Fruit fly (Drosophila melanogaster): Measurements from ENCODE around the gene CG10194.

The CG10194 gene

dm6 chr2L:19457890-19458580 lies 31.9 kb downstream of the CG10194 start:
- TF ChIP-seq CTCF (optimal IDR thresholded peaks at IDR 0.05) (no peak), CG8478 (optimal IDR thresholded peaks at IDR 0.05) (no peak)

- no peak for TF ChIP-seq CG8478 (optimal IDR thresholded peaks at IDR 0.05)
- TF ChIP-seq CTCF (optimal IDR thresholded peaks at IDR 0.05) = no peak
These were observed 34.2 kb downstream of the CG10194 start for dm6 chr2L:19455723-19456122.

dm6 chr2L:19455209-19455608 lies 34.7 kb downstream of the CG10194 start:
- no peak for TF ChIP-seq CG8478 (optimal IDR thresholded peaks at IDR 0.05)
- TF ChIP-seq CTCF (optimal IDR thresholded peaks at IDR 0.05) = no peak

dm6 chr2L:19454070-19454751 lies 35.7 kb downstream of the CG10194 start, which contains the start of gene CG10026:
Gene CG10026, plus strand, starts transcription at chr2L:19454256.
- no peak for TF ChIP-seq CG8478 (optimal IDR thresholded peaks at IDR 0.05)
- no peak for TF ChIP-seq CTCF (optimal IDR thresholded peaks at IDR 0.05)

- TF ChIP-seq CTCF (optimal IDR thresholded peaks at IDR 0.05) (peak; percentile 72 to 74), CG8478 (optimal IDR thresholded peaks at IDR 0.05) (no peak)
These were observed 36.5 kb downstream of the CG10194 start, which contains the start of gene Top2 for dm6 chr2L:19453381-19453780. Gene Top2, minus strand, starts transcription at chr2L:19453490.

dm6 chr2L:19452535-19453317 lies 37.2 kb downstream of the CG10194 start:
- TF ChIP-seq CG8478 (optimal IDR thresholded peaks at IDR 0.05) (no peak), CTCF (optimal IDR thresholded peaks at IDR 0.05) (no peak)

- no peak for TF ChIP-seq CTCF (optimal IDR thresholded peaks at IDR 0.05)
- TF ChIP-seq CG8478 (optimal IDR thresholded peaks at IDR 0.05) = no peak
These were observed 45.2 kb downstream of the CG10194 start, which contains the start of gene Hs2st for dm6 chr2L:19444734-19445140. Gene Hs2st, minus strand, starts transcription at chr2L:19444750.

dm6 chr2L:19442627-19443026 lies 47.3 kb downstream of the CG10194 start, which contains the start of gene CG10237:
Gene CG10237, minus strand, starts transcription at chr2L:19442727.
- TF ChIP-seq CTCF (optimal IDR thresholded peaks at IDR 0.05) (no peak), CG8478 (optimal IDR thresholded peaks at IDR 0.05) (no peak)

dm6 chr2L:19441791-19442190 lies 48.1 kb downstream of the CG10194 start, which contains the start of gene RanGAP:
Gene RanGAP, plus strand, starts transcription at chr2L:19441959.
- TF ChIP-seq CTCF (optimal IDR thresholded peaks at IDR 0.05) (no peak), CG8478 (optimal IDR thresholded peaks at IDR 0.05) (no peak)

- TF ChIP-seq CTCF (optimal IDR thresholded peaks at IDR 0.05) (no peak), CG8478 (optimal IDR thresholded peaks at IDR 0.05) (no peak)
These were observed 48.6 kb downstream of the CG10194 start for dm6 chr2L:19441339-19441738.

- TF ChIP-seq CG8478 (optimal IDR thresholded peaks at IDR 0.05) (no peak), CTCF (optimal IDR thresholded peaks at IDR 0.05) (no peak)
These were observed 49.2 kb downstream of the CG10194 start for dm6 chr2L:19440732-19441131.

dm6 chr2L:19440285-19440684 lies 49.6 kb downstream of the CG10194 start:
- TF ChIP-seq CTCF (optimal IDR thresholded peaks at IDR 0.05) (no peak), CG8478 (optimal IDR thresholded peaks at IDR 0.05) (no peak)

- TF ChIP-seq CTCF (optimal IDR thresholded peaks at IDR 0.05) (no peak), CG8478 (optimal IDR thresholded peaks at IDR 0.05) (no peak)
These were observed 50.2 kb downstream of the CG10194 start for dm6 chr2L:19439598-19440230.

- TF ChIP-seq CG8478 (optimal IDR thresholded peaks at IDR 0.05) (no peak), CTCF (optimal IDR thresholded peaks at IDR 0.05) (no peak)
These were observed 51.0 kb downstream of the CG10194 start for dm6 chr2L:19438685-19439597.

Data from S2 (cell line).